Worm (Caenorhabditis elegans) whole organism, mixed stage, embryonic: ENCODE measurements around the gene irld-21.

Experiments used
- M03D4.4 ChIP-seq: sonication (generic microtip); optimal IDR thresholded peaks from 2 replicates; lab custom pipeline; 2017; ENCODE audit warnings: mild to moderate bottlenecking, missing genetic modification characterization, missing compliant biosample characterization
- bed-3 ChIP-seq: fragments of 200-800 bp; sonication (Bioruptor generic); optimal IDR thresholded peaks from 3 replicates; lab custom pipeline; 2018; ENCODE audit warnings: mild to moderate bottlenecking, missing genetic modification characterization, moderate library complexity, missing compliant biosample characterization
- blmp-1 ChIP-seq: fragments of 150-350 bp; optimal IDR thresholded peaks from 2 replicates; lab custom pipeline; 2014; ENCODE audit warnings: missing biosample characterization, missing genetic modification characterization
- ceh-39 ChIP-seq: fragments of 150-350 bp; optimal IDR thresholded peaks from 2 replicates; lab custom pipeline; 2014; ENCODE audit warnings: missing biosample characterization, missing genetic modification characterization
- ceh-43 ChIP-seq: fragments of 200-800 bp; sonication (Bioruptor generic); optimal IDR thresholded peaks from 2 replicates; lab custom pipeline; 2018; ENCODE audit warnings: mild to moderate bottlenecking, missing genetic modification characterization, moderate library complexity, missing compliant biosample characterization
- ceh-83 ChIP-seq: fragments of 200-800 bp; sonication (Bioruptor generic); optimal IDR thresholded peaks from 2 replicates; lab custom pipeline; 2018; ENCODE audit warnings: mild to moderate bottlenecking, missing genetic modification characterization, missing compliant biosample characterization
- cnd-1 ChIP-seq: fragments of 200-800 bp; sonication (Bioruptor generic); optimal IDR thresholded peaks from 2 replicates; lab custom pipeline; 2018; ENCODE audit warnings: mild to moderate bottlenecking, missing genetic modification characterization, missing compliant biosample characterization
- drap-1 ChIP-seq: fragments of 200-800 bp; sonication (Bioruptor generic); optimal IDR thresholded peaks from 3 replicates; lab custom pipeline; 2018; ENCODE audit warnings: mild to moderate bottlenecking, missing genetic modification characterization, missing compliant biosample characterization
- elt-1 ChIP-seq: sonication (generic microtip); optimal IDR thresholded peaks from 2 replicates; lab custom pipeline; 2017; ENCODE audit warnings: missing genetic modification characterization, mild to moderate bottlenecking, missing compliant biosample characterization, antibody characterized with exemption, moderate library complexity, borderline replicate concordance; ENCODE audit not compliant: insufficient read depth
- elt-3 ChIP-seq: fragments of 150-350 bp; optimal IDR thresholded peaks from 2 replicates; lab custom pipeline; 2014; ENCODE audit warnings: missing biosample characterization, missing genetic modification characterization
- flh-1 ChIP-seq: fragments of 200-800 bp; sonication (Bioruptor generic); optimal IDR thresholded peaks from 2 replicates; lab custom pipeline; 2018; ENCODE audit warnings: mild to moderate bottlenecking, missing genetic modification characterization, moderate library complexity, missing compliant biosample characterization
- ham-2 ChIP-seq: fragments of 200-800 bp; sonication (Bioruptor generic); optimal IDR thresholded peaks from 2 replicates; lab custom pipeline; 2018; ENCODE audit warnings: mild to moderate bottlenecking, missing genetic modification characterization, missing compliant biosample characterization
- hlh-1 ChIP-seq: fragments of 150-350 bp; optimal IDR thresholded peaks from 2 replicates; lab custom pipeline; 2014; ENCODE audit warnings: missing biosample characterization, missing genetic modification reagents, missing genetic modification characterization
- lin-13 ChIP-seq: fragments of 150-350 bp; optimal IDR thresholded peaks from 2 replicates; lab custom pipeline; 2014; ENCODE audit warnings: missing biosample characterization, missing genetic modification characterization
- lin-32 ChIP-seq: fragments of 200-800 bp; sonication (Bioruptor generic); optimal IDR thresholded peaks from 2 replicates; lab custom pipeline; 2018; ENCODE audit warnings: mild to moderate bottlenecking, missing genetic modification characterization, missing compliant biosample characterization
- lsy-2 ChIP-seq: fragments of 150-350 bp; optimal IDR thresholded peaks from 2 replicates; lab custom pipeline; 2014; ENCODE audit warnings: missing biosample characterization, missing genetic modification characterization
- mab-5 ChIP-seq: fragments of 150-350 bp; optimal IDR thresholded peaks from 2 replicates; lab custom pipeline; 2014; ENCODE audit warnings: missing biosample characterization, missing genetic modification characterization
- mep-1 ChIP-seq: fragments of 150-350 bp; optimal IDR thresholded peaks from 2 replicates; lab custom pipeline; 2017; ENCODE audit warnings: missing biosample characterization, missing genetic modification reagents, missing genetic modification characterization, inconsistent platforms
- nhr-12 ChIP-seq: fragments of 150-350 bp; optimal IDR thresholded peaks from 2 replicates; lab custom pipeline; 2014; ENCODE audit warnings: missing biosample characterization, missing genetic modification characterization
- nhr-2 ChIP-seq: fragments of 150-350 bp; optimal IDR thresholded peaks from 2 replicates; lab custom pipeline; 2014; ENCODE audit warnings: missing biosample characterization, missing genetic modification characterization
- nhr-28 ChIP-seq: fragments of 150-350 bp; optimal IDR thresholded peaks from 2 replicates; lab custom pipeline; 2014; ENCODE audit warnings: missing biosample characterization, missing genetic modification characterization
- nhr-76 ChIP-seq: sonication (generic microtip); optimal IDR thresholded peaks from 2 replicates; lab custom pipeline; 2017; ENCODE audit warnings: missing biosample characterization, missing genetic modification characterization
- sem-2 ChIP-seq: fragments of 200-800 bp; sonication (Bioruptor generic); optimal IDR thresholded peaks from 2 replicates; lab custom pipeline; 2018; ENCODE audit warnings: mild to moderate bottlenecking, missing genetic modification characterization, missing compliant biosample characterization
- snpc-4 ChIP-seq: fragments of 150-350 bp; optimal IDR thresholded peaks from 2 replicates; lab custom pipeline; 2014; ENCODE audit warnings: missing biosample characterization, missing genetic modification characterization
- sptf-1 ChIP-seq: sonication (generic microtip); optimal IDR thresholded peaks from 2 replicates; lab custom pipeline; 2017; ENCODE audit warnings: mild to moderate bottlenecking, missing genetic modification characterization, moderate library complexity, missing compliant biosample characterization
- tbx-8 ChIP-seq: fragments of 200-800 bp; sonication (Bioruptor generic); optimal IDR thresholded peaks from 2 replicates; lab custom pipeline; 2018; ENCODE audit warnings: mild to moderate bottlenecking, missing genetic modification characterization, moderate library complexity, missing compliant biosample characterization
- unc-120 ChIP-seq: sonication (generic microtip); optimal IDR thresholded peaks from 2 replicates; lab custom pipeline; 2017; ENCODE audit warnings: missing genetic modification characterization, missing compliant biosample characterization; ENCODE audit not compliant: poor library complexity, severe bottlenecking
- unc-39 ChIP-seq: fragments of 150-350 bp; optimal IDR thresholded peaks from 2 replicates; lab custom pipeline; 2014; ENCODE audit warnings: missing biosample characterization, missing genetic modification characterization
- unc-62 ChIP-seq: fragments of 150-350 bp; optimal IDR thresholded peaks from 2 replicates; lab custom pipeline; 2014; ENCODE audit warnings: missing biosample characterization, missing genetic modification reagents, missing genetic modification characterization
- zip-8 ChIP-seq: fragments of 150-350 bp; optimal IDR thresholded peaks from 2 replicates; lab custom pipeline; 2014; ENCODE audit warnings: missing biosample characterization, missing genetic modification characterization
- ztf-11 ChIP-seq: fragments of 150-350 bp; optimal IDR thresholded peaks from 2 replicates; lab custom pipeline; 2014; ENCODE audit warnings: missing biosample characterization, missing genetic modification characterization

The irld-21 gene

ce11 chrIV:10126544-10126943 lies 4.4 kb upstream of the irld-21 start, which contains the start of gene ctf-18:
Gene ctf-18 (minus strand): TSS chrIV:10126644.
- no peak for TF ChIP-seq elt-1 (tag; lab: Kevin White, UChicago)
- no peak for TF ChIP-seq flh-1 (GFP tag; lab: Kevin White, UChicago)
- no peak for TF ChIP-seq lin-32 (GFP tag; lab: Kevin White, UChicago)
- no peak for TF ChIP-seq ceh-39 (tag; lab: Kevin White, UChicago)
- no peak for TF ChIP-seq blmp-1
- TF ChIP-seq hlh-1 (tag; lab: Kevin White, UChicago) = no peak
- TF ChIP-seq ztf-11 (tag; lab: Kevin White, UChicago) = no peak
- no peak for TF ChIP-seq lin-13 (tag; lab: Kevin White, UChicago)
- no peak for TF ChIP-seq ceh-83 (GFP tag; lab: Kevin White, UChicago)
- TF ChIP-seq cnd-1 = no peak
- no peak for TF ChIP-seq mab-5
- no peak for TF ChIP-seq nhr-76 (tag; lab: Kevin White, UChicago)

- TF ChIP-seq elt-3 (tag; lab: Kevin White, UChicago) (no peak), unc-39 (tag; lab: Kevin White, UChicago) (no peak), lsy-2 (tag; lab: Kevin White, UChicago) (no peak), sem-2 (GFP tag; lab: Kevin White, UChicago) (no peak), unc-62 (GFP tag; lab: Kevin White, UChicago) (no peak), bed-3 (GFP tag; lab: Kevin White, UChicago) (no peak), lin-32 (GFP tag; lab: Kevin White, UChicago) (no peak), nhr-28 (tag; lab: Kevin White, UChicago) (no peak), hlh-1 (tag; lab: Kevin White, UChicago) (no peak), tbx-8 (GFP tag; lab: Kevin White, UChicago) (no peak), elt-1 (tag; lab: Kevin White, UChicago) (no peak), cnd-1 (no peak), nhr-76 (tag; lab: Kevin White, UChicago) (no peak), snpc-4 (tag; lab: Kevin White, UChicago) (no peak), drap-1 (GFP tag; lab: Kevin White, UChicago) (no peak), ceh-43 (GFP tag; lab: Kevin White, UChicago) (no peak), nhr-2 (tag; lab: Kevin White, UChicago) (no peak), nhr-12 (no peak), zip-8 (tag; lab: Kevin White, UChicago) (no peak), ztf-11 (tag; lab: Kevin White, UChicago) (no peak)
Observed at ce11 chrIV:10116765-10117164, 5.3 kb downstream of the irld-21 start.

DNA sequence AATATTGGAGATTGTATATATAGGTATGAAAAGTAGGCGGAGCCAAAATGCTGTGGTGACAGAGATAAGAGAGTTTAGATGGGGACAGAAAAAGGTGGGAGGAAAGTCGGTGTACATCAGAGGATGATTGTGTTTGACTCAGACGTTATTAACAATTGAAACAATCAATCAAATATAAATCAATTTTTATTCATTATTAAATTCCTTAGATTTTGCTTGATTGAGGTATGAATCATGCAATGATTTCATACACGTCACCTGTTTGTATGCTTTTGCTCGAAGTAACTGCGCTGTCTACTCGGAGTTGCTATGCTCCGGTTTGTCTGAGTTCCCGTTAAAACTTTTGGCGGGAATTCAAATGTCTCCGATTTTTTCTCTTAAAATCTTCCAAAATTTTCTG lies 7.0 kb downstream of the irld-21 start, which contains the start of gene C04G2.10:
TSS of gene C04G2.10 (plus strand) at position 301 of the 400 bp plus-strand sequence.
- TF ChIP-seq lsy-2 (tag; lab: Kevin White, UChicago) (no peak), M03D4.4 (no peak), lin-13 (tag; lab: Kevin White, UChicago) (no peak), sptf-1 (tag; lab: Kevin White, UChicago) (no peak), mep-1 (tag; lab: Kevin White, UChicago) (no peak), snpc-4 (tag; lab: Kevin White, UChicago) (no peak), ham-2 (no peak), tbx-8 (GFP tag; lab: Kevin White, UChicago) (no peak)
- TF ChIP-seq, all 35 proteins: peak for 0

DNA sequence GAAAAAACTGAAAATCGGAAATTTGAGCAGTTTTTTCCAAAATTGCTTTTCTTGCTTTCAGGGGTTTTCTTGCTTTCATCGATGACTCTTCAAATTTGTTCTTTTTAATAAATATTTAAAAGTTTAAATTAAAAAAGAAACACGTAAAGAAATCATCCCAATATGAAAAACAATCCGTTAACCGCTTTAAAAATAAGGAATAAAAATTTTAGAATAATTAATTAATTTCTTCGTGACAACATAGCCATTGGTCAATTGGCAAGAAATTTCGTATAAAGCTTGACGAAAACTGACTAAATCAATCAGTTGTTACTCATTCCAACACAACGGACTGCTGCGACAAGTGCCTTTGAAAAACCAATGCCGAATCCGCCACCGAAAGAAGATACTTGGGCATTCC lies 9.5 kb downstream of the irld-21 start, which contains the start of gene nsph-3.2:
TSS of gene nsph-3.2 (plus strand) at position 301 of the 400 bp plus-strand sequence.
- TF ChIP-seq unc-62 (GFP tag; lab: Kevin White, UChicago) = no peak
- no peak for TF ChIP-seq unc-120 (tag; lab: Kevin White, UChicago)
- TF ChIP-seq nhr-76 (tag; lab: Kevin White, UChicago) = no peak
- no peak for TF ChIP-seq lin-13 (tag; lab: Kevin White, UChicago)
- no peak for TF ChIP-seq ceh-83 (GFP tag; lab: Kevin White, UChicago)
- TF ChIP-seq lin-32 (GFP tag; lab: Kevin White, UChicago) = no peak
- TF ChIP-seq hlh-1 (tag; lab: Kevin White, UChicago) = no peak
- TF ChIP-seq elt-1 (tag; lab: Kevin White, UChicago) = no peak
- no peak for TF ChIP-seq ceh-39 (tag; lab: Kevin White, UChicago)
